Fruit fly (Drosophila melanogaster) whole organism, embryonic: ENCODE results near the gene CG6142.
A peak's percentile ranks its signal among the peaks of the same experiment; 100 is the strongest.

ENCODE experiments used
- Atf-2 ChIP-seq: fragments of 200-800 bp; sonication (Bioruptor generic); optimal IDR thresholded peaks from 2 replicates; lab custom pipeline; 2016; ENCODE audit warnings: missing biosample characterization, missing genetic modification characterization
- Awh ChIP-seq: fragments of 200-800 bp; sonication (Bioruptor generic); IDR thresholded peaks from 2 replicates; pipeline ENCODE4, ENCODE4 v1.3.6; 2022; ENCODE audit warnings: missing biosample characterization, missing genetic modification characterization
- B-H2 ChIP-seq: fragments of 200-800 bp; sonication (Bioruptor generic); optimal IDR thresholded peaks from 2 replicates; lab custom pipeline; 2018; ENCODE audit warnings: missing biosample characterization, mild to moderate bottlenecking, missing genetic modification characterization
- Bteb2 ChIP-seq: fragments of 200-800 bp; sonication (Bioruptor generic); optimal IDR thresholded peaks from 2 replicates; lab custom pipeline; 2016; ENCODE audit warnings: missing biosample characterization, missing genetic modification characterization
- C15 ChIP-seq: fragments of 200-800 bp; sonication (Bioruptor generic); IDR thresholded peaks from 3 replicates; pipeline ENCODE4 v1.3.6; 2022; ENCODE audit warnings: missing biosample characterization, missing genetic modification characterization
- CG10267 ChIP-seq: fragments of 200-800 bp; sonication (Bioruptor generic); optimal IDR thresholded peaks from 2 replicates; lab custom pipeline; 2018; ENCODE audit warnings: missing biosample characterization, mild to moderate bottlenecking, missing genetic modification characterization, moderate library complexity
- CG10462 ChIP-seq: fragments of 200-800 bp; sonication (Bioruptor generic); optimal IDR thresholded peaks from 2 replicates; lab custom pipeline; 2016; ENCODE audit warnings: missing biosample characterization, missing genetic modification characterization
- CG12104 ChIP-seq: fragments of 200-800 bp; sonication (Bioruptor generic); optimal IDR thresholded peaks from 3 replicates; lab custom pipeline; 2016; ENCODE audit warnings: missing biosample characterization, missing genetic modification characterization
- CG13287 ChIP-seq: fragments of 200-800 bp; sonication (Bioruptor generic); IDR thresholded peaks from 2 replicates; pipeline ENCODE4 v1.3.6; 2022; ENCODE audit warnings: missing biosample characterization, missing genetic modification characterization; ENCODE audit not compliant: partially characterized antibody
- CG13424 ChIP-seq: fragments of 200-800 bp; sonication (Bioruptor generic); optimal IDR thresholded peaks from 2 replicates; lab custom pipeline; 2019; ENCODE audit warnings: missing biosample characterization, mild to moderate bottlenecking, missing genetic modification characterization, moderate library complexity
- CG17186 ChIP-seq: fragments of 200-800 bp; sonication (Bioruptor generic); optimal IDR thresholded peaks from 3 replicates; lab custom pipeline; 2017; ENCODE audit warnings: missing biosample characterization, missing genetic modification reagents, missing genetic modification characterization
- CG17568 ChIP-seq: fragments of 200-800 bp; sonication (Bioruptor generic); optimal IDR thresholded peaks from 2 replicates; lab custom pipeline; 2018; ENCODE audit warnings: missing biosample characterization, mild to moderate bottlenecking, missing genetic modification characterization, moderate library complexity
- CG18262 ChIP-seq: fragments of 200-800 bp; optimal IDR thresholded peaks from 3 replicates; lab custom pipeline; 2019; ENCODE audit warnings: missing biosample characterization, mild to moderate bottlenecking, missing genetic modification characterization, moderate library complexity
- CG2202 ChIP-seq: fragments of 200-800 bp; sonication (Bioruptor generic); optimal IDR thresholded peaks from 2 replicates; lab custom pipeline; 2018; ENCODE audit warnings: missing biosample characterization, mild to moderate bottlenecking, missing genetic modification characterization
- CG30020 ChIP-seq: fragments of 200-800 bp; optimal IDR thresholded peaks from 2 replicates; lab custom pipeline; 2019; ENCODE audit warnings: missing biosample characterization, mild to moderate bottlenecking, missing genetic modification characterization, moderate library complexity
- CG3281 ChIP-seq: fragments of 200-800 bp; sonication (Bioruptor generic); optimal IDR thresholded peaks from 3 replicates; lab custom pipeline; 2017; ENCODE audit warnings: missing biosample characterization, mild to moderate bottlenecking, missing genetic modification characterization
- CG5953 ChIP-seq: fragments of 200-800 bp; sonication (Bioruptor generic); IDR thresholded peaks from 2 replicates; pipeline ENCODE4 v1.3.6; 2022; ENCODE audit warnings: missing biosample characterization, missing genetic modification characterization
- CG6765 ChIP-seq: fragments of 200-800 bp; sonication (Bioruptor generic); optimal IDR thresholded peaks from 3 replicates; lab custom pipeline; 2017; ENCODE audit warnings: missing biosample characterization, mild to moderate bottlenecking, missing genetic modification characterization
- CG7786 ChIP-seq: fragments of 200-800 bp; sonication (Bioruptor generic); optimal IDR thresholded peaks from 2 replicates; lab custom pipeline; 2016; ENCODE audit warnings: missing biosample characterization, missing genetic modification characterization
- CG8944 ChIP-seq: fragments of 200-800 bp; sonication (Bioruptor generic); optimal IDR thresholded peaks from 3 replicates; lab custom pipeline; 2016; ENCODE audit warnings: missing biosample characterization, missing genetic modification characterization
- CG9437 ChIP-seq: fragments of 200-800 bp; sonication (Bioruptor generic); optimal IDR thresholded peaks from 2 replicates; lab custom pipeline; 2018; ENCODE audit warnings: missing biosample characterization, mild to moderate bottlenecking, missing genetic modification characterization
- Dll ChIP-seq: fragments of 200-800 bp; sonication (Bioruptor generic); IDR thresholded peaks from 4 replicates; pipeline ENCODE4 v1.3.6; 2022; ENCODE audit warnings: missing biosample characterization, missing genetic modification characterization; ENCODE audit not compliant: partially characterized antibody
- H15 ChIP-seq: fragments of 200-800 bp; sonication (Bioruptor generic); IDR thresholded peaks from 3 replicates; pipeline ENCODE4 v1.3.6; 2022; ENCODE audit warnings: missing biosample characterization, missing genetic modification characterization
- HLH3B ChIP-seq: fragments of 200-800 bp; sonication (Bioruptor generic); IDR thresholded peaks from 2 replicates; pipeline ENCODE4 v1.3.6; 2022; ENCODE audit warnings: missing biosample characterization, missing genetic modification characterization
- HmgD ChIP-seq: fragments of 200-800 bp; sonication (Bioruptor generic); optimal IDR thresholded peaks from 3 replicates; lab custom pipeline; 2016; ENCODE audit warnings: missing biosample characterization, missing genetic modification characterization
- Hr39 ChIP-seq: fragments of >200 bp; optimal IDR thresholded peaks from 2 replicates; lab custom pipeline; 2017
- Jarid2 ChIP-seq: fragments of 200-800 bp; sonication (Bioruptor generic); optimal IDR thresholded peaks from 3 replicates; lab custom pipeline; 2017; ENCODE audit warnings: mild to moderate bottlenecking, missing biosample characterization, missing genetic modification reagents, missing genetic modification characterization
- Oli ChIP-seq: fragments of 200-800 bp; sonication (Bioruptor generic); optimal IDR thresholded peaks from 2 replicates; lab custom pipeline; 2018; ENCODE audit warnings: missing biosample characterization, mild to moderate bottlenecking, missing genetic modification characterization, moderate library complexity
- Opbp ChIP-seq: fragments of 200-800 bp; sonication (Bioruptor generic); IDR thresholded peaks from 3 replicates; pipeline ENCODE4 v1.3.6; 2022; ENCODE audit warnings: missing biosample characterization, missing genetic modification characterization; ENCODE audit not compliant: partially characterized antibody
- Sox102F ChIP-seq: fragments of 200-800 bp; sonication (Bioruptor generic); optimal IDR thresholded peaks from 2 replicates; lab custom pipeline; 2018; ENCODE audit warnings: missing biosample characterization, mild to moderate bottlenecking, missing genetic modification characterization, moderate library complexity
- Tbp ChIP-seq: fragments of >200 bp; optimal IDR thresholded peaks from 2 replicates; lab custom pipeline; 2018; ENCODE audit warnings: missing biosample characterization, missing genetic modification characterization
- Trl ChIP-seq, 3 experiments: fragments of >200 bp in 2 of 3; fragments of 200-800 bp in 1 of 3; sonication (Bioruptor generic) in 1 of 3; optimal IDR thresholded peaks; 2 replicates in 1 of 3; 3 replicates in 2 of 3; lab custom pipeline; 2016 to 2017; ENCODE audit warnings: missing biosample characterization in 1 of 3, missing genetic modification characterization in 1 of 3
- al ChIP-seq: fragments of 200-800 bp; sonication (Bioruptor generic); IDR thresholded peaks from 2 replicates; pipeline ENCODE4 v1.3.6; 2022; ENCODE audit warnings: missing biosample characterization, missing genetic modification characterization
- bsh ChIP-seq, 2 experiments: fragments of 200-800 bp; sonication (Bioruptor generic); optimal IDR thresholded peaks; 2 replicates each; lab custom pipeline; 2017 to 2018; ENCODE audit warnings: mild to moderate bottlenecking in 2 of 2, missing biosample characterization in 2 of 2, missing genetic modification characterization in 2 of 2, moderate library complexity in 1 of 2
- cad ChIP-seq: fragments of >200 bp; optimal IDR thresholded peaks from 2 replicates; lab custom pipeline; 2017; ENCODE audit warnings: missing biosample characterization, missing genetic modification characterization
- gsb ChIP-seq: fragments of 200-800 bp; sonication (Bioruptor generic); IDR thresholded peaks from 2 replicates; pipeline ENCODE4 v1.3.6; 2022; ENCODE audit warnings: missing biosample characterization, missing genetic modification characterization
- hbn ChIP-seq: fragments of 200-800 bp; sonication (Bioruptor generic); IDR thresholded peaks from 2 replicates; pipeline ENCODE4 v1.3.6; 2022; ENCODE audit warnings: missing biosample characterization, missing genetic modification characterization; ENCODE audit not compliant: partially characterized antibody
- hth ChIP-seq: fragments of >200 bp; optimal IDR thresholded peaks from 2 replicates; lab custom pipeline; 2017; ENCODE audit warnings: inconsistent platforms
- kah ChIP-seq: fragments of 200-800 bp; sonication (Bioruptor generic); optimal IDR thresholded peaks from 2 replicates; lab custom pipeline; 2018; ENCODE audit warnings: missing biosample characterization, mild to moderate bottlenecking, missing genetic modification characterization
- lov ChIP-seq, 2 experiments: fragments of 200-800 bp in 1 of 2; fragments of >200 bp in 1 of 2; sonication (Bioruptor generic) in 1 of 2; IDR thresholded peaks in 1 of 2; optimal IDR thresholded peaks in 1 of 2; 2 replicates in 1 of 2; 3 replicates in 1 of 2; pipeline versions ENCODE4 v1.3.6 to Lab custom; 2017 to 2022; ENCODE audit warnings: missing biosample characterization in 1 of 2, missing genetic modification characterization in 1 of 2
- mld ChIP-seq: fragments of 200-800 bp; sonication (Bioruptor generic); IDR thresholded peaks from 3 replicates; pipeline ENCODE4 v1.3.6; 2022; ENCODE audit warnings: missing biosample characterization, missing genetic modification characterization; ENCODE audit not compliant: partially characterized antibody
- odd ChIP-seq: fragments of 200-800 bp; sonication (Bioruptor generic); optimal IDR thresholded peaks from 2 replicates; lab custom pipeline; 2017; ENCODE audit warnings: missing biosample characterization, mild to moderate bottlenecking, missing genetic modification characterization
- salm ChIP-seq: fragments of 200-800 bp; sonication (Bioruptor generic); optimal IDR thresholded peaks from 2 replicates; lab custom pipeline; 2018; ENCODE audit warnings: missing biosample characterization, mild to moderate bottlenecking, missing genetic modification characterization
- scrt ChIP-seq: fragments of 200-800 bp; sonication (Bioruptor generic); optimal IDR thresholded peaks from 2 replicates; lab custom pipeline; 2018; ENCODE audit warnings: missing biosample characterization, mild to moderate bottlenecking, missing genetic modification characterization, moderate library complexity
- sens ChIP-seq: fragments of 200-800 bp; sonication (Bioruptor generic); peaks from one replicate; lab custom pipeline; 2016; ENCODE audit warnings: missing biosample characterization, missing genetic modification characterization
- shn ChIP-seq: fragments of 200-800 bp; sonication (Bioruptor generic); optimal IDR thresholded peaks from 3 replicates; lab custom pipeline; 2016; ENCODE audit warnings: missing biosample characterization, missing genetic modification characterization
- sima ChIP-seq: fragments of 200-800 bp; sonication (Bioruptor generic); optimal IDR thresholded peaks from 2 replicates; lab custom pipeline; 2016; ENCODE audit warnings: missing biosample characterization, missing genetic modification characterization
- sug ChIP-seq: fragments of 200-800 bp; optimal IDR thresholded peaks from 2 replicates; lab custom pipeline; 2019; ENCODE audit warnings: missing biosample characterization, mild to moderate bottlenecking, missing genetic modification characterization, moderate library complexity
- tio ChIP-seq: fragments of 200-800 bp; sonication (Bioruptor generic); optimal IDR thresholded peaks from 2 replicates; lab custom pipeline; 2017; ENCODE audit warnings: missing biosample characterization, missing genetic modification characterization, inconsistent platforms
- tna ChIP-seq: fragments of 200-800 bp; sonication (Bioruptor generic); IDR thresholded peaks from 2 replicates; pipeline ENCODE4 v1.3.6; 2022; ENCODE audit warnings: missing biosample characterization, missing genetic modification characterization; ENCODE audit not compliant: partially characterized antibody
- toy ChIP-seq: fragments of 200-800 bp; sonication (Bioruptor generic); IDR thresholded peaks from 2 replicates; pipeline ENCODE4 v1.3.6; 2022; ENCODE audit warnings: missing biosample characterization, missing genetic modification characterization

The CG6142 gene

dm6 chr3R:26121785-26122184 lies 11.2 kb upstream of the CG6142 start (continued):
- TF ChIP-seq CG6765 (GFP tag; lab: Kevin White, UChicago) (no peak), hth (no peak), CG2202 (tag; lab: Kevin White, UChicago) (no peak), Oli (tag; lab: Kevin White, UChicago) (peak; percentile 55), scrt (no peak), sens (GFP tag; lab: Kevin White, UChicago) (no peak), C15 (GFP tag; lab: Robert Waterston, UW) (no peak), cad (GFP tag; lab: Kevin White, UChicago) (no peak), CG3281 (peak; percentile 28), lov (optimal IDR thresholded peaks at IDR 0.05; lab: Kevin White, UChicago) (no peak), lov (GFP tag; IDR thresholded peaks at IDR 0.05; lab: Robert Waterston, UW) (no peak), odd (no peak), salm (tag; lab: Kevin White, UChicago) (no peak), H15 (GFP tag; lab: Robert Waterston, UW) (no peak), sima (GFP tag; lab: Kevin White, UChicago) (no peak), mld (no peak), HLH3B (GFP tag; lab: Robert Waterston, UW) (peak; percentile 47), CG7786 (GFP tag; lab: Kevin White, UChicago) (peak; percentile 21), HmgD (GFP tag; lab: Kevin White, UChicago) (no peak), CG5953 (GFP tag; lab: Robert Waterston, UW) (0 out of 2 replicates have a peak, but pooled peaks have one; percentile 56), tna (GFP tag; lab: Robert Waterston, UW) (no peak), CG10462 (GFP tag; lab: Kevin White, UChicago) (no peak), bsh (GFP tag; optimal IDR thresholded peaks at IDR 0.05; lab: Kevin White, UChicago) (peak in 1 of 2 experiments; percentile 8), Awh (GFP tag; lab: Robert Waterston, UW) (no peak), CG30020 (tag; lab: Kevin White, UChicago) (no peak), hbn (no peak), kah (no peak), Trl (optimal IDR thresholded peaks at IDR 0.05; lab: Kevin White, UChicago) (no peak), Trl (GFP tag; optimal IDR thresholded peaks at IDR 0.05; lab: Kevin White, UChicago) (no peak), CG9437 (GFP tag; lab: Kevin White, UChicago) (no peak), CG12104 (GFP tag; lab: Kevin White, UChicago) (no peak), Atf-2 (GFP tag; lab: Kevin White, UChicago) (no peak), Jarid2 (GFP tag; lab: Kevin White, UChicago) (no peak), gsb (GFP tag; lab: Robert Waterston, UW) (no peak), Bteb2 (GFP tag; lab: Kevin White, UChicago) (peak; percentile 8), Dll (no peak), Sox102F (peak; percentile 69), CG13287 (GFP tag; lab: Robert Waterston, UW) (no peak), toy (GFP tag; lab: Robert Waterston, UW) (no peak), tio (GFP tag; lab: Kevin White, UChicago) (peak; percentile 37), al (GFP tag; lab: Robert Waterston, UW) (no peak), shn (GFP tag; lab: Kevin White, UChicago) (peak; percentile 3), CG18262 (no peak), CG8944 (GFP tag; lab: Kevin White, UChicago) (no peak), Tbp (GFP tag; lab: Kevin White, UChicago) (no peak), Opbp (GFP tag; lab: Robert Waterston, UW) (no peak), CG17186 (GFP tag; lab: Kevin White, UChicago) (no peak), sug (tag; lab: Kevin White, UChicago) (no peak), CG13424 (tag; lab: Kevin White, UChicago) (peak; percentile 36), CG17568 (no peak), CG10267 (tag; lab: Kevin White, UChicago) (no peak), Hr39 (no peak), B-H2 (GFP tag; lab: Kevin White, UChicago) (no peak)
